Fruit fly (Drosophila melanogaster) whole organism, embryonic: ENCODE measurements around the gene cindr.

Experiments
- Abd-B ChIP-seq: fragments of 200-800 bp; sonication (Bioruptor generic); optimal IDR thresholded peaks from 2 replicates; lab custom pipeline; 2018; ENCODE audit warnings: missing biosample characterization, mild to moderate bottlenecking, missing genetic modification characterization, moderate library complexity
- B-H1 ChIP-seq: fragments of 200-800 bp; sonication (Bioruptor generic); IDR thresholded peaks from 3 replicates; pipeline ENCODE4 v1.3.6; 2022; ENCODE audit warnings: missing biosample characterization, missing genetic modification characterization
- Blimp-1 ChIP-seq: fragments of 200-800 bp; sonication (Bioruptor generic); optimal IDR thresholded peaks from 3 replicates; lab custom pipeline; 2018; ENCODE audit warnings: missing biosample characterization, missing genetic modification characterization, mild to moderate bottlenecking, moderate library complexity, missing genetic modification reagents
- BtbVII ChIP-seq: fragments of 200-800 bp; sonication (Bioruptor generic); optimal IDR thresholded peaks from 3 replicates; lab custom pipeline; 2017; ENCODE audit warnings: missing biosample characterization, mild to moderate bottlenecking, missing genetic modification characterization
- CG10209 ChIP-seq: fragments of 200-800 bp; sonication (Bioruptor generic); optimal IDR thresholded peaks from 3 replicates; lab custom pipeline; 2017; ENCODE audit warnings: missing biosample characterization, mild to moderate bottlenecking, missing genetic modification characterization, missing genetic modification reagents
- CG11398 ChIP-seq: fragments of 200-800 bp; sonication (Bioruptor generic); optimal IDR thresholded peaks from 2 replicates; lab custom pipeline; 2016; ENCODE audit warnings: missing biosample characterization, missing genetic modification characterization
- CG14667 ChIP-seq: fragments of 200-800 bp; sonication (Bioruptor generic); IDR thresholded peaks from 2 replicates; pipeline ENCODE4 v1.3.6; 2022; ENCODE audit warnings: missing biosample characterization, missing genetic modification characterization
- CG17359 ChIP-seq: fragments of 200-800 bp; sonication (Bioruptor generic); optimal IDR thresholded peaks from 3 replicates; lab custom pipeline; 2018; ENCODE audit warnings: missing biosample characterization, mild to moderate bottlenecking, missing genetic modification characterization, moderate library complexity
- CG17385 ChIP-seq: fragments of 200-800 bp; sonication (Bioruptor generic); optimal IDR thresholded peaks from 3 replicates; lab custom pipeline; 2018; ENCODE audit warnings: missing biosample characterization, mild to moderate bottlenecking, missing genetic modification characterization
- CG17612 ChIP-seq: fragments of 200-800 bp; sonication (Bioruptor generic); IDR thresholded peaks from 2 replicates; pipeline ENCODE4 v1.3.6; 2022; ENCODE audit warnings: missing biosample characterization, missing genetic modification characterization
- CG18011 ChIP-seq: fragments of 200-800 bp; sonication (Bioruptor generic); optimal IDR thresholded peaks from 2 replicates; lab custom pipeline; 2017; ENCODE audit warnings: missing biosample characterization, missing genetic modification characterization, mild to moderate bottlenecking, moderate library complexity, missing genotype
- CG30020 ChIP-seq: fragments of 200-800 bp; optimal IDR thresholded peaks from 2 replicates; lab custom pipeline; 2019; ENCODE audit warnings: missing biosample characterization, mild to moderate bottlenecking, missing genetic modification characterization, moderate library complexity
- CG31365 ChIP-seq: fragments of 200-800 bp; sonication (Bioruptor generic); optimal IDR thresholded peaks from 2 replicates; lab custom pipeline; 2018; ENCODE audit warnings: missing biosample characterization, mild to moderate bottlenecking, missing genetic modification characterization
- CG34422 ChIP-seq: fragments of 200-800 bp; sonication (Bioruptor generic); IDR thresholded peaks from 3 replicates; pipeline ENCODE4 v1.3.6; 2022; ENCODE audit warnings: missing biosample characterization, missing genetic modification characterization
- CG3995 ChIP-seq: fragments of 200-800 bp; sonication (Bioruptor generic); optimal IDR thresholded peaks from 3 replicates; lab custom pipeline; 2016; ENCODE audit warnings: missing biosample characterization, missing genetic modification characterization
- CG4820 ChIP-seq: fragments of 200-800 bp; sonication (Bioruptor generic); optimal IDR thresholded peaks from 3 replicates; lab custom pipeline; 2016; ENCODE audit warnings: missing biosample characterization, missing genetic modification characterization
- CG5953 ChIP-seq: fragments of 200-800 bp; sonication (Bioruptor generic); IDR thresholded peaks from 2 replicates; pipeline ENCODE4 v1.3.6; 2022; ENCODE audit warnings: missing biosample characterization, missing genetic modification characterization
- CG6254 ChIP-seq: fragments of 200-800 bp; sonication (Bioruptor generic); optimal IDR thresholded peaks from 3 replicates; lab custom pipeline; 2017; ENCODE audit warnings: mild to moderate bottlenecking, missing biosample characterization, missing genetic modification reagents, missing genetic modification characterization
- CG6791 ChIP-seq: fragments of 200-800 bp; sonication (Bioruptor generic); IDR thresholded peaks from 3 replicates; pipeline ENCODE4 v1.3.6; 2022; ENCODE audit warnings: missing biosample characterization, missing genetic modification characterization; ENCODE audit not compliant: partially characterized antibody
- CG7372 ChIP-seq: fragments of 200-800 bp; sonication (Bioruptor generic); IDR thresholded peaks from 2 replicates; pipeline ENCODE4 v1.3.6; 2022; ENCODE audit warnings: missing biosample characterization, missing genetic modification characterization
- CG7928 ChIP-seq: fragments of 200-800 bp; sonication (Bioruptor generic); optimal IDR thresholded peaks from 2 replicates; lab custom pipeline; 2017; ENCODE audit warnings: missing biosample characterization, mild to moderate bottlenecking, missing genetic modification characterization
- CG8290 ChIP-seq, 3 experiments: fragments of 200-800 bp; sonication (Bioruptor generic); optimal IDR thresholded peaks; 2 replicates each; lab custom pipeline; 2016 to 2019; ENCODE audit warnings: missing biosample characterization in 3 of 3, missing genetic modification characterization in 3 of 3, mild to moderate bottlenecking in 2 of 3, moderate library complexity in 1 of 3
- CG8388 ChIP-seq: fragments of 200-800 bp; sonication (Bioruptor generic); optimal IDR thresholded peaks from 2 replicates; lab custom pipeline; 2019; ENCODE audit warnings: missing biosample characterization, mild to moderate bottlenecking, missing genetic modification characterization, moderate library complexity
- CG9817 ChIP-seq: fragments of 200-800 bp; sonication (Bioruptor generic); optimal IDR thresholded peaks from 2 replicates; lab custom pipeline; 2018; ENCODE audit warnings: missing biosample characterization, mild to moderate bottlenecking, missing genetic modification characterization, moderate library complexity
- Dbx ChIP-seq: fragments of 200-800 bp; sonication (Bioruptor generic); IDR thresholded peaks from 3 replicates; pipeline ENCODE4 v1.3.6; 2022; ENCODE audit warnings: missing biosample characterization, missing genetic modification characterization
- Dip3 ChIP-seq: fragments of 200-800 bp; sonication (Bioruptor generic); optimal IDR thresholded peaks from 3 replicates; lab custom pipeline; 2016; ENCODE audit warnings: missing biosample characterization, missing genetic modification characterization
- Ets65A ChIP-seq: fragments of 200-800 bp; sonication (Bioruptor generic); peaks from one replicate; lab custom pipeline; 2016; ENCODE audit warnings: missing biosample characterization, missing genetic modification characterization
- Fer2 ChIP-seq: fragments of 200-800 bp; sonication (Bioruptor generic); optimal IDR thresholded peaks from 2 replicates; lab custom pipeline; 2018; ENCODE audit warnings: missing biosample characterization, mild to moderate bottlenecking, missing genetic modification characterization, moderate library complexity
- Hmr ChIP-seq: fragments of 200-800 bp; sonication (Bioruptor generic); optimal IDR thresholded peaks from 3 replicates; lab custom pipeline; 2017; ENCODE audit warnings: mild to moderate bottlenecking, missing biosample characterization, missing genetic modification reagents, missing genetic modification characterization
- Hr39 ChIP-seq: fragments of >200 bp; optimal IDR thresholded peaks from 2 replicates; lab custom pipeline; 2017
- Hr78 ChIP-seq, 2 experiments: fragments of 200-800 bp in 1 of 2; fragments of >200 bp in 1 of 2; sonication (Bioruptor generic) in 1 of 2; optimal IDR thresholded peaks; 2 replicates each; lab custom pipeline; 2017 to 2019; ENCODE audit warnings: missing biosample characterization in 2 of 2, missing genetic modification characterization in 2 of 2, mild to moderate bottlenecking in 1 of 2, moderate library complexity in 1 of 2
- Hsf ChIP-seq: fragments of 200-800 bp; sonication (Bioruptor generic); optimal IDR thresholded peaks from 3 replicates; lab custom pipeline; 2016; ENCODE audit warnings: missing biosample characterization, missing genetic modification characterization
- NC2β ChIP-seq: fragments of 200-800 bp; sonication (Bioruptor generic); optimal IDR thresholded peaks from 2 replicates; lab custom pipeline; 2016; ENCODE audit warnings: missing biosample characterization, missing genetic modification characterization
- Pdp1 ChIP-seq, 2 experiments: fragments of 200-800 bp; sonication (Bioruptor generic); optimal IDR thresholded peaks; 3 replicates each; lab custom pipeline; 2016; ENCODE audit warnings: missing biosample characterization in 2 of 2, missing genetic modification characterization in 2 of 2, mild to moderate bottlenecking in 1 of 2, moderate library complexity in 1 of 2
- Six4 ChIP-seq: fragments of 200-800 bp; sonication (Bioruptor generic); optimal IDR thresholded peaks from 2 replicates; lab custom pipeline; 2016; ENCODE audit warnings: missing biosample characterization, missing genetic modification characterization
- Sry-β ChIP-seq: fragments of 200-800 bp; sonication (Bioruptor generic); optimal IDR thresholded peaks from 2 replicates; lab custom pipeline; 2018; ENCODE audit warnings: missing biosample characterization, mild to moderate bottlenecking, missing genetic modification characterization, moderate library complexity
- dan ChIP-seq: fragments of 200-800 bp; sonication (Bioruptor generic); IDR thresholded peaks from 2 replicates; pipeline ENCODE4 v1.3.6; 2022; ENCODE audit warnings: missing biosample characterization, missing genetic modification characterization
- esg ChIP-seq: fragments of 200-800 bp; sonication (Bioruptor generic); conservative IDR thresholded peaks from 2 replicates; pipeline ENCODE4 v1.3.6; 2022; ENCODE audit warnings: missing biosample characterization, missing genetic modification characterization
- ewg ChIP-seq: fragments of 200-800 bp; sonication (Bioruptor generic); optimal IDR thresholded peaks from 3 replicates; lab custom pipeline; 2017; ENCODE audit warnings: mild to moderate bottlenecking, missing biosample characterization, missing genetic modification reagents, missing genetic modification characterization
- fd96Cb ChIP-seq: fragments of 200-800 bp; sonication (Bioruptor generic); optimal IDR thresholded peaks from 2 replicates; lab custom pipeline; 2018; ENCODE audit warnings: missing biosample characterization, mild to moderate bottlenecking, missing genetic modification characterization, moderate library complexity
- gcm2 ChIP-seq: fragments of 200-800 bp; sonication (Bioruptor generic); optimal IDR thresholded peaks from 2 replicates; lab custom pipeline; 2016; ENCODE audit warnings: missing biosample characterization, missing genetic modification characterization
- insv ChIP-seq, 2 experiments: fragments of 200-800 bp; sonication (Bioruptor generic); optimal IDR thresholded peaks; 3 replicates each; lab custom pipeline; 2016 to 2018; ENCODE audit warnings: missing biosample characterization in 2 of 2, missing genetic modification characterization in 2 of 2
- kay ChIP-seq: fragments of 200-800 bp; sonication (Bioruptor generic); optimal IDR thresholded peaks from 2 replicates; lab custom pipeline; 2016; ENCODE audit warnings: missing biosample characterization, missing genetic modification characterization
- lilli ChIP-seq: fragments of 200-800 bp; sonication (Bioruptor generic); optimal IDR thresholded peaks from 3 replicates; lab custom pipeline; 2016; ENCODE audit warnings: missing biosample characterization, missing genetic modification characterization
- maf-S ChIP-seq: fragments of 200-800 bp; sonication (Bioruptor generic); optimal IDR thresholded peaks from 2 replicates; lab custom pipeline; 2016; ENCODE audit warnings: missing biosample characterization, missing genetic modification characterization
- ranshi ChIP-seq: fragments of 200-800 bp; sonication (Bioruptor generic); IDR thresholded peaks from 2 replicates; pipeline ENCODE4 v1.3.6; 2022; ENCODE audit warnings: missing biosample characterization, missing genetic modification characterization
- salm ChIP-seq: fragments of 200-800 bp; sonication (Bioruptor generic); optimal IDR thresholded peaks from 2 replicates; lab custom pipeline; 2018; ENCODE audit warnings: missing biosample characterization, mild to moderate bottlenecking, missing genetic modification characterization
- sd ChIP-seq: fragments of 200-800 bp; sonication (Bioruptor generic); optimal IDR thresholded peaks from 3 replicates; lab custom pipeline; 2018; ENCODE audit warnings: missing biosample characterization, mild to moderate bottlenecking, missing genetic modification characterization, moderate library complexity
- shn ChIP-seq: fragments of 200-800 bp; sonication (Bioruptor generic); optimal IDR thresholded peaks from 3 replicates; lab custom pipeline; 2016; ENCODE audit warnings: missing biosample characterization, missing genetic modification characterization
- wor ChIP-seq: fragments of 200-800 bp; sonication (Bioruptor generic); IDR thresholded peaks from 2 replicates; pipeline ENCODE4 v1.3.6; 2022; ENCODE audit warnings: missing biosample characterization, missing genetic modification characterization
- zfh1 ChIP-seq: fragments of 200-800 bp; sonication (Bioruptor generic); IDR thresholded peaks from 3 replicates; pipeline ENCODE4 v1.3.6; 2022; ENCODE audit warnings: missing biosample characterization, missing genetic modification characterization

cindr gene

DNA sequence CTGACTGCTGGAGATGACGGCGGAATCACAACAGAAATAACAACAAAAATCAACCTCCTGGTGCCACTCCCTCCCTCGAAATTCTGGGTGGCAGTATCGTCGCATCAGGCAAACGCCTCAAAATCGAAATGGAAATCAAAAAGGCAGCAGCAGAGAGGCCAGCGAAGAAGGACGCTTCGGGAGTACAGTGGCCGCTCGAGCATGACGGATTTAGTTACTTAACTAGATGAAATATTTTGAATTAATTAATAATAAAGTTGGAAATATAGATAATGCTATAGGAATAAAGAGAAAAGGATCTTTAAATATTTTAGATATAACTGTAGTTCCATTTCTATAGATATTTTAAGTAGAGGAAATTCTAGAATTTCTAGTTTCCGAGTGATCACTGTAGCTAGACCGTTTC lies 57.0 kb downstream of the cindr start (continued):
- TF ChIP-seq lilli (GFP tag; lab: Kevin White, UChicago) (no peak), shn (GFP tag; lab: Kevin White, UChicago) (no peak), salm (tag; lab: Kevin White, UChicago) (no peak), CG3995 (GFP tag; lab: Kevin White, UChicago) (no peak), Six4 (no peak), sd (tag; lab: Kevin White, UChicago) (no peak), CG14667 (GFP tag; lab: Robert Waterston, UW) (no peak), CG8290 (GFP tag; optimal IDR thresholded peaks at IDR 0.05; lab: Kevin White, UChicago) (peak; percentile 0), CG8290 (tag; optimal IDR thresholded peaks at IDR 0.05; lab: Kevin White, UChicago) (no peak), CG31365 (tag; lab: Kevin White, UChicago) (no peak), CG4820 (GFP tag; lab: Kevin White, UChicago) (no peak), CG7928 (GFP tag; lab: Kevin White, UChicago) (no peak), Ets65A (GFP tag; lab: Kevin White, UChicago) (no peak), insv (GFP tag; optimal IDR thresholded peaks at IDR 0.05; lab: Kevin White, UChicago) (no peak), wor (0 out of 2 replicates have a peak, but pooled peaks have one; percentile 19), Hr78 (GFP tag; optimal IDR thresholded peaks at IDR 0.05; lab: Kevin White, UChicago) (no peak), esg (no peak; the same call in 1 of the 2 replicates), CG17359 (peak; percentile 3), CG18011 (GFP tag; lab: Kevin White, UChicago) (no peak), Pdp1 (GFP tag; optimal IDR thresholded peaks at IDR 0.05; lab: Kevin White, UChicago) (no peak), CG30020 (tag; lab: Kevin White, UChicago) (no peak), Blimp-1 (GFP tag; lab: Kevin White, UChicago) (peak; percentile 41), maf-S (GFP tag; lab: Kevin White, UChicago) (no peak), CG6791 (GFP tag; lab: Robert Waterston, UW) (no peak), CG7372 (GFP tag; lab: Robert Waterston, UW) (no peak), fd96Cb (tag; lab: Kevin White, UChicago) (peak; percentile 39), CG10209 (GFP tag; lab: Kevin White, UChicago) (no peak), CG11398 (GFP tag; lab: Kevin White, UChicago) (no peak), dan (GFP tag; lab: Robert Waterston, UW) (no peak), NC2β (GFP tag; lab: Kevin White, UChicago) (no peak), CG5953 (GFP tag; lab: Robert Waterston, UW) (no peak), CG6254 (peak; percentile 2), CG8388 (peak; percentile 28), CG17612 (GFP tag; lab: Robert Waterston, UW) (no peak), CG34422 (no peak), Dip3 (GFP tag; lab: Kevin White, UChicago) (no peak), Sry-β (no peak), CG9817 (no peak), gcm2 (GFP tag; lab: Kevin White, UChicago) (no peak), ranshi (GFP tag; lab: Robert Waterston, UW) (no peak), Hmr (no peak), kay (GFP tag; lab: Kevin White, UChicago) (no peak), ewg (GFP tag; lab: Kevin White, UChicago) (peak; percentile 9), zfh1 (GFP tag; lab: Robert Waterston, UW) (peak; percentile 50; the same call in 2 of the 3 replicates), Fer2 (no peak), Abd-B (no peak), B-H1 (GFP tag; lab: Robert Waterston, UW) (no peak), Dbx (GFP tag; lab: Robert Waterston, UW) (no peak), Hsf (GFP tag; lab: Kevin White, UChicago) (no peak), Hr39 (lab: Kevin White, UChicago) (no peak), CG17385 (GFP tag; lab: Kevin White, UChicago) (peak; percentile 8), BtbVII (GFP tag; lab: Kevin White, UChicago) (no peak)
